Worm (Caenorhabditis elegans) whole organism, L4 larva: Measurements from ENCODE around the gene rpc-1.

Experiments
- Y105C5A.15 ChIP-seq: fragments of 200-800 bp; sonication (Bioruptor generic); IDR thresholded peaks from 2 replicates; pipeline ENCODE4 v1.3.6; 2022; ENCODE audit warnings: missing genetic modification characterization, missing compliant biosample characterization
- ZK546.5 ChIP-seq, 2 experiments: sonication (generic microtip); optimal IDR thresholded peaks; 2 replicates each; lab custom pipeline; 2017; ENCODE audit warnings: missing biosample characterization in 2 of 2, missing genetic modification characterization in 2 of 2
- aha-1 ChIP-seq: fragments of 150-350 bp; peaks from one replicate; lab custom pipeline; 2014; ENCODE audit warnings: missing biosample characterization, missing genetic modification characterization
- rbr-2 ChIP-seq: sonication (generic microtip); optimal IDR thresholded peaks from 2 replicates; lab custom pipeline; 2016; ENCODE audit warnings: missing genotype, missing genetic modification characterization, missing compliant biosample characterization
- snpc-4 ChIP-seq: fragments of 150-350 bp; optimal IDR thresholded peaks from 2 replicates; lab custom pipeline; 2014; ENCODE audit warnings: missing biosample characterization, missing genetic modification characterization
- unc-39 ChIP-seq: sonication (generic microtip); optimal IDR thresholded peaks from 2 replicates; lab custom pipeline; 2017; ENCODE audit warnings: missing biosample characterization, missing genetic modification characterization

DNA sequence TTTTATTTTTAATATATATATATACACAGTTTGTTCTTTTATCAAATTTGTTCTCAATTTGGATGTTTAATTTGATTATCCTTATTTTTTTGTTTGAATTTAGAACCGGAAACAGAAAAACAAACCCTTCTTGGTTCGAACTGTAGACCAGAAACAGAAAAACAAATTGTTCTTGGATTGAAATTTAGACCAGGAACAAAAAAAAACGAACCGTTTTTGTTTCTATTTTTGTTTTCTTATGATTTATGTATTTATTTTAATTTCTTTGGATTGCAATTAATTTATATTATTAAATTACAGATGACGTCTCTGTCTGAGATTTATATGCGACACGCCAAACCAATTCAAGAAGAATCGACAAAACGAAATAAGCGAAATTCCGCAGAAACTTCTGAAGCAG, 9.8 kb upstream of the rpc-1 start, which contains the start of gene C42D4.19:
- TF ChIP-seq rbr-2 (tag; lab: Kevin White, UChicago) (no peak), aha-1 (tag; lab: Kevin White, UChicago) (no peak), unc-39 (tag; lab: Kevin White, UChicago) (no peak), ZK546.5 (tag; optimal IDR thresholded peaks at IDR 0.05; lab: Kevin White, UChicago) (no peak), snpc-4 (tag; lab: Kevin White, UChicago) (no peak), Y105C5A.15 (GFP tag; lab: Robert Waterston, UW) (no peak)
